Fruit fly (Drosophila melanogaster) whole organism, prepupa: ENCODE data around the gene CG31050.

ENCODE experiments used
- Blimp-1 ChIP-seq: fragments of 200-800 bp; sonication (Bioruptor generic); optimal IDR thresholded peaks from 3 replicates; lab custom pipeline; 2017; ENCODE audit warnings: missing biosample characterization, missing genetic modification characterization, mild to moderate bottlenecking, moderate library complexity, missing genetic modification reagents
- CG10631 ChIP-seq: fragments of 200-800 bp; sonication (Bioruptor generic); optimal IDR thresholded peaks from 2 replicates; lab custom pipeline; 2016; ENCODE audit warnings: missing biosample characterization, missing genetic modification characterization
- CG11294 ChIP-seq: fragments of 200-800 bp; sonication (Bioruptor generic); IDR thresholded peaks from 2 replicates; pipeline ENCODE4 v1.3.6; 2022; ENCODE audit warnings: missing biosample characterization, missing genetic modification characterization
- CG11762 ChIP-seq: fragments of 200-800 bp; sonication (Bioruptor generic); optimal IDR thresholded peaks from 3 replicates; lab custom pipeline; 2016; ENCODE audit warnings: missing biosample characterization, missing genetic modification characterization; ENCODE audit not compliant: insufficient read depth
- CG11902 ChIP-seq: fragments of 200-800 bp; sonication (Bioruptor generic); optimal IDR thresholded peaks from 3 replicates; lab custom pipeline; 2016; ENCODE audit warnings: missing biosample characterization, missing genetic modification characterization
- CG1621 ChIP-seq: fragments of 200-800 bp; sonication (Bioruptor generic); optimal IDR thresholded peaks from 3 replicates; lab custom pipeline; 2018; ENCODE audit warnings: missing biosample characterization, mild to moderate bottlenecking, missing genetic modification characterization
- CG16779 ChIP-seq: fragments of 200-800 bp; sonication (Bioruptor generic); optimal IDR thresholded peaks from 3 replicates; lab custom pipeline; 2017; ENCODE audit warnings: missing biosample characterization, mild to moderate bottlenecking, missing genetic modification characterization
- CG3032 ChIP-seq: fragments of 200-800 bp; optimal IDR thresholded peaks from 2 replicates; lab custom pipeline; 2019; ENCODE audit warnings: missing biosample characterization, mild to moderate bottlenecking, missing genetic modification characterization, moderate library complexity
- CG31627 ChIP-seq: fragments of 200-800 bp; sonication (Bioruptor generic); optimal IDR thresholded peaks from 3 replicates; lab custom pipeline; 2016; ENCODE audit warnings: missing biosample characterization, missing genetic modification characterization
- CG34406 ChIP-seq: fragments of 200-800 bp; sonication (Bioruptor generic); optimal IDR thresholded peaks from 3 replicates; lab custom pipeline; 2016; ENCODE audit warnings: missing biosample characterization, missing genetic modification characterization
- CG3919 ChIP-seq: fragments of 200-800 bp; sonication (Bioruptor generic); optimal IDR thresholded peaks from 3 replicates; lab custom pipeline; 2016; ENCODE audit warnings: missing biosample characterization, missing genetic modification characterization
- CG6163 ChIP-seq: fragments of 200-800 bp; sonication (Bioruptor generic); IDR thresholded peaks from 3 replicates; pipeline ENCODE4 v1.3.6; 2022; ENCODE audit warnings: missing biosample characterization, missing genetic modification characterization
- CG6276 ChIP-seq: fragments of 200-800 bp; sonication (Bioruptor generic); optimal IDR thresholded peaks from 2 replicates; lab custom pipeline; 2017; ENCODE audit warnings: missing biosample characterization, mild to moderate bottlenecking, missing genetic modification characterization
- CG6792 ChIP-seq: fragments of 200-800 bp; sonication (Bioruptor generic); optimal IDR thresholded peaks from 3 replicates; lab custom pipeline; 2016; ENCODE audit warnings: missing biosample characterization, missing genetic modification characterization
- CG6808 ChIP-seq: fragments of 200-800 bp; sonication (Bioruptor generic); optimal IDR thresholded peaks from 3 replicates; lab custom pipeline; 2017; ENCODE audit warnings: missing biosample characterization, missing genetic modification characterization, mild to moderate bottlenecking, moderate library complexity, missing genetic modification reagents
- CG6854 ChIP-seq: fragments of 200-800 bp; sonication (Bioruptor generic); optimal IDR thresholded peaks from 2 replicates; lab custom pipeline; 2017; ENCODE audit warnings: missing biosample characterization, mild to moderate bottlenecking, missing genetic modification characterization
- CG7368 ChIP-seq: fragments of 200-800 bp; sonication (Bioruptor generic); optimal IDR thresholded peaks from 3 replicates; lab custom pipeline; 2016; ENCODE audit warnings: missing biosample characterization, missing genetic modification characterization
- CG8319 ChIP-seq: fragments of 200-800 bp; sonication (Bioruptor generic); optimal IDR thresholded peaks from 3 replicates; lab custom pipeline; 2016; ENCODE audit warnings: missing biosample characterization, missing genetic modification characterization
- CG8632 ChIP-seq: fragments of 200-800 bp; sonication (Bioruptor generic); optimal IDR thresholded peaks from 3 replicates; lab custom pipeline; 2016; ENCODE audit warnings: missing biosample characterization, missing genetic modification characterization
- CG9139 ChIP-seq: fragments of 200-800 bp; sonication (Bioruptor generic); optimal IDR thresholded peaks from 3 replicates; lab custom pipeline; 2017; ENCODE audit warnings: missing biosample characterization, mild to moderate bottlenecking, missing genetic modification characterization
- Eip75B ChIP-seq: fragments of 200-800 bp; sonication (Bioruptor generic); optimal IDR thresholded peaks from 3 replicates; lab custom pipeline; 2016; ENCODE audit warnings: missing biosample characterization, missing genetic modification characterization
- Eip78C ChIP-seq: fragments of 200-800 bp; sonication (Bioruptor generic); peaks from one replicate; lab custom pipeline; 2016; ENCODE audit warnings: missing biosample characterization, missing genetic modification characterization
- Eip93F ChIP-seq: fragments of 200-800 bp; sonication (Bioruptor generic); optimal IDR thresholded peaks from 2 replicates; lab custom pipeline; 2016; ENCODE audit warnings: missing biosample characterization, mild to moderate bottlenecking, missing genetic modification characterization
- Ets21C ChIP-seq: fragments of 200-800 bp; sonication (Bioruptor generic); optimal IDR thresholded peaks from 3 replicates; lab custom pipeline; 2016; ENCODE audit warnings: missing biosample characterization, missing genetic modification characterization
- Gug ChIP-seq: fragments of 200-800 bp; sonication (Bioruptor generic); IDR thresholded peaks from 2 replicates; pipeline ENCODE4 v1.3.6; 2022; ENCODE audit warnings: missing biosample characterization, missing genetic modification characterization
- Hr4 ChIP-seq: fragments of 200-800 bp; sonication (Bioruptor generic); optimal IDR thresholded peaks from 3 replicates; lab custom pipeline; 2016; ENCODE audit warnings: missing biosample characterization, missing genetic modification characterization
- Lpt ChIP-seq: fragments of 200-800 bp; sonication (Bioruptor generic); optimal IDR thresholded peaks from 3 replicates; lab custom pipeline; 2016; ENCODE audit warnings: missing biosample characterization, missing genetic modification characterization
- Met ChIP-seq: fragments of 200-800 bp; sonication (Bioruptor generic); optimal IDR thresholded peaks from 3 replicates; lab custom pipeline; 2016; ENCODE audit warnings: missing biosample characterization, missing genetic modification characterization
- OdsH ChIP-seq: fragments of 200-800 bp; sonication (Bioruptor generic); optimal IDR thresholded peaks from 3 replicates; lab custom pipeline; 2016; ENCODE audit warnings: missing biosample characterization, missing genetic modification characterization
- Smox ChIP-seq: fragments of 200-800 bp; sonication (Bioruptor generic); optimal IDR thresholded peaks from 3 replicates; lab custom pipeline; 2016; ENCODE audit warnings: missing biosample characterization, missing genetic modification characterization
- Sox102F ChIP-seq: fragments of 200-800 bp; sonication (Bioruptor generic); optimal IDR thresholded peaks from 2 replicates; lab custom pipeline; 2016; ENCODE audit warnings: missing biosample characterization, mild to moderate bottlenecking, missing genetic modification characterization
- Sox14 ChIP-seq: fragments of 200-800 bp; sonication (Bioruptor generic); optimal IDR thresholded peaks from 3 replicates; lab custom pipeline; 2016; ENCODE audit warnings: missing biosample characterization, missing genetic modification characterization
- Sox15 ChIP-seq: fragments of 200-800 bp; sonication (Bioruptor generic); optimal IDR thresholded peaks from 3 replicates; lab custom pipeline; 2016; ENCODE audit warnings: missing biosample characterization, missing genetic modification characterization
- achi ChIP-seq: fragments of 200-800 bp; sonication (Bioruptor generic); optimal IDR thresholded peaks from 3 replicates; lab custom pipeline; 2016; ENCODE audit warnings: missing biosample characterization, missing genetic modification characterization
- acj6 ChIP-seq: fragments of 200-800 bp; sonication (Bioruptor generic); optimal IDR thresholded peaks from 3 replicates; lab custom pipeline; 2016; ENCODE audit warnings: missing biosample characterization, missing genetic modification characterization
- dac ChIP-seq: fragments of 200-800 bp; sonication (Bioruptor generic); optimal IDR thresholded peaks from 2 replicates; lab custom pipeline; 2017; ENCODE audit warnings: missing biosample characterization, mild to moderate bottlenecking, missing genetic modification characterization
- eg ChIP-seq: fragments of 200-800 bp; sonication (Bioruptor generic); IDR thresholded peaks from 3 replicates; pipeline ENCODE4 v1.3.6; 2022; ENCODE audit warnings: missing biosample characterization, missing genetic modification characterization
- esn ChIP-seq: fragments of 200-800 bp; sonication (Bioruptor generic); optimal IDR thresholded peaks from 2 replicates; lab custom pipeline; 2016; ENCODE audit warnings: missing biosample characterization, mild to moderate bottlenecking, missing genetic modification characterization, moderate library complexity
- fd85E ChIP-seq: fragments of 200-800 bp; sonication (Bioruptor generic); optimal IDR thresholded peaks from 3 replicates; lab custom pipeline; 2016; ENCODE audit warnings: missing biosample characterization, missing genetic modification characterization
- lz ChIP-seq: fragments of 200-800 bp; sonication (Bioruptor generic); optimal IDR thresholded peaks from 3 replicates; lab custom pipeline; 2016; ENCODE audit warnings: missing biosample characterization, missing genetic modification characterization
- salr ChIP-seq, 2 experiments: fragments of 200-800 bp; sonication (Bioruptor generic); optimal IDR thresholded peaks; 3 replicates each; lab custom pipeline; 2016 to 2018; ENCODE audit warnings: missing biosample characterization in 2 of 2, missing genetic modification characterization in 2 of 2, mild to moderate bottlenecking in 1 of 2
- ss ChIP-seq, 2 experiments: fragments of 200-800 bp; sonication (Bioruptor generic); optimal IDR thresholded peaks; 2 replicates in 1 of 2; 3 replicates in 1 of 2; lab custom pipeline; 2017 to 2018; ENCODE audit warnings: mild to moderate bottlenecking in 2 of 2, missing biosample characterization in 2 of 2, missing genetic modification characterization in 2 of 2, moderate library complexity in 1 of 2

Gene CG31050

DNA sequence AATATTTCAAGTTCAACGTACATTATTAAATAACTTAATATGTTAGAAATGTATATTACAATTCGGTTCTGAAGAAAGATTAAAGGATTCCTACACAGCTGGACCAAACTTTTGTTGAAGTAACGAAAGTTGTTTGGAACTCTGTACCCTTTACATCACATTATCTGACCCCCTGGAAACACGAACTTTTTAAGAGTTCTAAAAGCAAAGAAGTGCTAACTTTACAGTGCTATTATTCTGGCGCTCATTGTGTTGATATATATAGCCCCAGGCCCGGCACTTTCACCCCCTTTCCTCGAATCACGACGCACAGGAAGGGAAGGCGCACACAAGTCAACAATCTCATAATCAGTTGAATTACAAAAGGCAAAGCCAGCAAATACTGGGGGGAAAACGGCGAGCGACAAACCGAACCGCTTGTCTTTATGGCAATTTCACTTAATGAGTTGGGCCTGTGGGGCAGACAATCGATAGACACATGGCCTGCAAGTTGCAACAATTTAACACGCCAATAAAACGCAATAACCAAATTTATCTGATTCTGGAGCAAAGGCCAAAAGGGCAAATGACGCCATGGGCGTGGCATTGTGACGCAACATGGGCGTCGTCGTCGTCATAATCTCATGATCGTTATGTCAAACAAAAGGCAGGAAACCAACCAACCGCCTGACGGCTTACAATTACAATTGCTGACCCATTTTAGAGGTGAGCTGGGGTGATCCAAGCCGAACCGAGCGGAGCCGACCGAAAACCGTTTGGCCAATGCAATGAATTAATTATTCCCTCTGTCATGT lies 20.9 kb downstream of the CG31050 start (continued):
- TF ChIP-seq dac (GFP tag; lab: Kevin White, UChicago) (no peak), lz (peak; percentile 16), CG8632 (GFP tag; lab: Kevin White, UChicago) (peak; percentile 45), Eip78C (GFP tag; lab: Kevin White, UChicago) (peak; percentile 83), Eip93F (GFP tag; lab: Kevin White, UChicago) (no peak), Sox102F (GFP tag; lab: Kevin White, UChicago) (no peak), CG10631 (peak; percentile 60), Sox14 (GFP tag; lab: Kevin White, UChicago) (peak; percentile 32), fd85E (GFP tag; lab: Kevin White, UChicago) (no peak), ss (GFP tag; optimal IDR thresholded peaks at IDR 0.05; lab: Kevin White, UChicago) (peak in 1 of 2 experiments; percentile 37), CG6792 (GFP tag; lab: Kevin White, UChicago) (peak; percentile 31), Lpt (peak; percentile 19), Gug (GFP tag; lab: Robert Waterston, UW) (no peak), achi (GFP tag; lab: Kevin White, UChicago) (peak; percentile 46), CG1621 (tag; lab: Kevin White, UChicago) (no peak), Met (GFP tag; lab: Kevin White, UChicago) (peak; percentile 36), Blimp-1 (GFP tag; lab: Kevin White, UChicago) (peak; percentile 14), CG3919 (peak; percentile 43), CG3032 (tag; lab: Kevin White, UChicago) (peak; percentile 54), CG16779 (tag; lab: Kevin White, UChicago) (no peak), CG6808 (GFP tag; lab: Kevin White, UChicago) (peak; percentile 53), Ets21C (GFP tag; lab: Kevin White, UChicago) (no peak), Sox15 (GFP tag; lab: Kevin White, UChicago) (peak; percentile 6), CG9139 (GFP tag; lab: Kevin White, UChicago) (no peak), Hr4 (peak; percentile 55), CG8319 (GFP tag; lab: Kevin White, UChicago) (no peak), esn (GFP tag; lab: Kevin White, UChicago) (peak; percentile 55), CG11294 (no peak), acj6 (peak; percentile 67), CG11762 (GFP tag; lab: Kevin White, UChicago) (peak; percentile 24), CG11902 (GFP tag; lab: Kevin White, UChicago) (no peak), CG6163 (GFP tag; lab: Robert Waterston, UW) (peak; percentile 54), CG34406 (peak; percentile 50), CG6854 (GFP tag; lab: Kevin White, UChicago) (no peak), salr (GFP tag; optimal IDR thresholded peaks at IDR 0.05; lab: Kevin White, UChicago) (peak in 1 of 2 experiments; percentile 71), Smox (GFP tag; lab: Kevin White, UChicago) (peak; percentile 28), CG7368 (GFP tag; lab: Kevin White, UChicago) (no peak), eg (GFP tag; lab: Robert Waterston, UW) (peak; percentile 41; the same call in 1 of the 3 replicates), Eip75B (GFP tag; lab: Kevin White, UChicago) (no peak), OdsH (GFP tag; lab: Kevin White, UChicago) (peak; percentile 76)

DNA sequence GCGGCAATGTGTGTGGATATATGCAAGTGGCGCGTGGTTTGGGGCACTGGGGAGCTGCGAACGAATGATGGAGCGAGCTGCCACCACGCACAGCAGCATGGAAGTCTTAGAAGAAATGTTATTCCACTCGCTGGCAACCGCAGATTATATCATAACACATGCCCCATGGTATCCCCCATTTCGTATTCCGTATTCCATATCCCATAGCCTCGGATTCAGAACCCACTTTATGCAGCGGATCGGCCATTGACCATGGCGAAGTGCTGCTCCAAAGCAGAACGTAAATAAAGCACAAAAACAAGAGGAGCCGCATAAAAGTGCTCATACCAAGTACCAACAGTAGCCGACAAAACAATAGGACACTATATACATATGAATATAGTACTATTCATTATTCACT lies 21.6 kb downstream of the CG31050 start:
- TF ChIP-seq CG31627 (GFP tag; lab: Kevin White, UChicago) (no peak), CG11902 (GFP tag; lab: Kevin White, UChicago) (no peak), Ets21C (GFP tag; lab: Kevin White, UChicago) (no peak), achi (GFP tag; lab: Kevin White, UChicago) (no peak), CG10631 (no peak), CG6854 (GFP tag; lab: Kevin White, UChicago) (no peak), CG6276 (GFP tag; lab: Kevin White, UChicago) (no peak)
